Worm (Caenorhabditis elegans) whole organism, L1 larva: ENCODE measurements around the gene K12H6.8.
A peak's percentile ranks its signal among the peaks of the same experiment; 100 is the strongest.

ENCODE experiments used
- Y116A8C.19 ChIP-seq: sonication (generic microtip); optimal IDR thresholded peaks from 2 replicates; lab custom pipeline; 2016; ENCODE audit warnings: missing compliant biosample characterization, missing genetic modification characterization, borderline replicate concordance
- aha-1 ChIP-seq: fragments of 150-350 bp; optimal IDR thresholded peaks from 2 replicates; lab custom pipeline; 2014; ENCODE audit warnings: missing biosample characterization, missing genetic modification characterization
- alr-1 ChIP-seq: fragments of 200-800 bp; sonication (Bioruptor generic); optimal IDR thresholded peaks from 2 replicates; lab custom pipeline; 2018; ENCODE audit warnings: borderline replicate concordance, mild to moderate bottlenecking, missing genetic modification characterization, missing compliant biosample characterization
- blmp-1 ChIP-seq: fragments of 150-350 bp; optimal IDR thresholded peaks from 2 replicates; lab custom pipeline; 2014; ENCODE audit warnings: missing biosample characterization, missing genetic modification characterization
- ceh-63 ChIP-seq: fragments of 200-800 bp; sonication (Bioruptor generic); optimal IDR thresholded peaks from 2 replicates; lab custom pipeline; 2018; ENCODE audit warnings: mild to moderate bottlenecking, missing genetic modification characterization, missing compliant biosample characterization
- ceh-82 ChIP-seq, 3 experiments: fragments of 150-350 bp in 1 of 3; sonication (generic microtip) in 2 of 3; optimal IDR thresholded peaks; 2 replicates each; lab custom pipeline; 2014 to 2017; ENCODE audit warnings: missing biosample characterization in 3 of 3, missing genetic modification characterization in 3 of 3
- ceh-88 ChIP-seq: fragments of 200-800 bp; sonication (Bioruptor generic); IDR thresholded peaks from 2 replicates; pipeline ENCODE4 v1.3.6; 2022; ENCODE audit warnings: missing genetic modification characterization, missing compliant biosample characterization
- dpl-1 ChIP-seq, 3 experiments: fragments of 150-350 bp in 2 of 3; sonication (generic microtip) in 1 of 3; optimal IDR thresholded peaks; 2 replicates each; lab custom pipeline; 2014 to 2017; ENCODE audit warnings: missing biosample characterization in 3 of 3, missing genetic modification characterization in 3 of 3, missing genetic modification reagents in 3 of 3
- dsc-1 ChIP-seq: sonication (generic microtip); optimal IDR thresholded peaks from 2 replicates; lab custom pipeline; 2016; ENCODE audit warnings: mild to moderate bottlenecking, missing genetic modification characterization, missing compliant biosample characterization
- efl-1 ChIP-seq, 4 experiments: fragments of 150-350 bp; optimal IDR thresholded peaks in 3 of 4; peaks in 1 of 4; 1 replicate in 1 of 4; 2 replicates in 3 of 4; lab custom pipeline; 2014; ENCODE audit warnings: missing biosample characterization in 2 of 4, missing genetic modification characterization in 2 of 4, missing genetic modification reagents in 2 of 4
- elt-3 ChIP-seq, 6 experiments: fragments of 150-350 bp in 1 of 6; sonication (generic microtip); optimal IDR thresholded peaks; 2 replicates each; lab custom pipeline; 2017 to 2018; ENCODE audit warnings: missing biosample characterization in 6 of 6, missing genetic modification characterization in 6 of 6, inconsistent platforms in 1 of 6
- fkh-4 ChIP-seq: sonication (generic microtip); optimal IDR thresholded peaks from 2 replicates; lab custom pipeline; 2016; ENCODE audit warnings: missing compliant biosample characterization, missing genetic modification characterization, borderline replicate concordance
- hlh-4 ChIP-seq: sonication (generic microtip); optimal IDR thresholded peaks from 2 replicates; lab custom pipeline; 2016; ENCODE audit warnings: mild to moderate bottlenecking, missing genetic modification characterization, missing compliant biosample characterization
- hpl-2 ChIP-seq: fragments of 150-350 bp; optimal IDR thresholded peaks from 2 replicates; lab custom pipeline; 2014; ENCODE audit warnings: missing biosample characterization, missing genetic modification reagents, missing genetic modification characterization
- jun-1 ChIP-seq: fragments of 150-350 bp; optimal IDR thresholded peaks from 2 replicates; lab custom pipeline; 2014; ENCODE audit warnings: missing biosample characterization, missing genetic modification reagents, missing genetic modification characterization
- lin-13 ChIP-seq: fragments of 150-350 bp; optimal IDR thresholded peaks from 2 replicates; lab custom pipeline; 2014; ENCODE audit warnings: missing biosample characterization, missing genetic modification reagents, missing genetic modification characterization
- lin-15B ChIP-seq: fragments of 150-350 bp; sonication (generic microtip); optimal IDR thresholded peaks from 3 replicates; lab custom pipeline; 2014; ENCODE audit warnings: missing biosample characterization, missing genetic modification characterization
- lir-3 ChIP-seq: sonication (generic microtip); optimal IDR thresholded peaks from 2 replicates; lab custom pipeline; 2016; ENCODE audit warnings: mild to moderate bottlenecking, missing genetic modification characterization, moderate library complexity, missing compliant biosample characterization; ENCODE audit not compliant: poor library complexity
- lsy-2 ChIP-seq, 2 experiments: fragments of 150-350 bp; optimal IDR thresholded peaks; 2 replicates each; lab custom pipeline; 2014; ENCODE audit warnings: missing biosample characterization in 2 of 2, missing genetic modification characterization in 2 of 2
- mdl-1 ChIP-seq, 2 experiments: fragments of 150-350 bp; optimal IDR thresholded peaks; 2 replicates each; lab custom pipeline; 2014 to 2017; ENCODE audit warnings: missing biosample characterization in 2 of 2, missing genetic modification characterization in 2 of 2, inconsistent platforms in 1 of 2
- mef-2 ChIP-seq: fragments of 150-350 bp; optimal IDR thresholded peaks from 2 replicates; lab custom pipeline; 2014; ENCODE audit warnings: missing biosample characterization, missing genetic modification characterization
- mep-1 ChIP-seq: fragments of 150-350 bp; optimal IDR thresholded peaks from 2 replicates; lab custom pipeline; 2014; ENCODE audit warnings: missing biosample characterization, missing genetic modification characterization
- nhr-11 ChIP-seq: fragments of 150-350 bp; optimal IDR thresholded peaks from 2 replicates; lab custom pipeline; 2014; ENCODE audit warnings: missing biosample characterization, missing genetic modification characterization
- nhr-12 ChIP-seq: sonication (generic microtip); optimal IDR thresholded peaks from 2 replicates; lab custom pipeline; 2017; ENCODE audit warnings: missing biosample characterization, missing genetic modification characterization
- nhr-19 ChIP-seq: fragments of 200-800 bp; sonication (Bioruptor generic); conservative IDR thresholded peaks from 2 replicates; pipeline ENCODE4 v1.3.6; 2022; ENCODE audit warnings: missing genetic modification characterization, missing compliant biosample characterization
- nhr-20 ChIP-seq: sonication (generic microtip); optimal IDR thresholded peaks from 2 replicates; lab custom pipeline; 2016; ENCODE audit warnings: mild to moderate bottlenecking, missing genetic modification characterization, missing compliant biosample characterization
- nhr-28 ChIP-seq: fragments of 150-350 bp; optimal IDR thresholded peaks from 2 replicates; lab custom pipeline; 2014; ENCODE audit warnings: missing biosample characterization, missing genetic modification characterization
- nhr-76 ChIP-seq: sonication (generic microtip); optimal IDR thresholded peaks from 2 replicates; lab custom pipeline; 2017; ENCODE audit warnings: missing biosample characterization, missing genetic modification characterization
- nhr-84 ChIP-seq: sonication (generic microtip); optimal IDR thresholded peaks from 2 replicates; lab custom pipeline; 2017; ENCODE audit warnings: missing biosample characterization, missing genetic modification characterization
- nhr-85 ChIP-seq: sonication (generic microtip); peaks from one replicate; lab custom pipeline; 2016; ENCODE audit warnings: missing genetic modification characterization, inconsistent platforms, missing compliant biosample characterization
- nhr-90 ChIP-seq: sonication (generic microtip); optimal IDR thresholded peaks from 2 replicates; lab custom pipeline; 2016; ENCODE audit warnings: mild to moderate bottlenecking, missing genetic modification characterization, missing compliant biosample characterization; ENCODE audit not compliant: poor library complexity
- pax-3 ChIP-seq: fragments of 200-800 bp; sonication (Bioruptor generic); optimal IDR thresholded peaks from 2 replicates; lab custom pipeline; 2018; ENCODE audit warnings: mild to moderate bottlenecking, missing genetic modification characterization, moderate library complexity, missing compliant biosample characterization
- skn-1 ChIP-seq: fragments of 150-350 bp; optimal IDR thresholded peaks from 2 replicates; lab custom pipeline; 2014; ENCODE audit warnings: missing biosample characterization, missing genetic modification characterization
- snu-23 ChIP-seq: sonication (generic microtip); optimal IDR thresholded peaks from 2 replicates; lab custom pipeline; 2016; ENCODE audit warnings: missing genetic modification characterization, missing compliant biosample characterization
- sptf-1 ChIP-seq: fragments of 150-350 bp; optimal IDR thresholded peaks from 2 replicates; lab custom pipeline; 2014; ENCODE audit warnings: missing biosample characterization, missing genetic modification characterization
- sup-37 ChIP-seq: fragments of 200-800 bp; sonication (Bioruptor generic); optimal IDR thresholded peaks from 2 replicates; lab custom pipeline; 2018; ENCODE audit warnings: mild to moderate bottlenecking, missing genetic modification characterization, missing compliant biosample characterization
- tbx-2 ChIP-seq: sonication (generic microtip); optimal IDR thresholded peaks from 2 replicates; lab custom pipeline; 2016; ENCODE audit warnings: missing genetic modification characterization, missing compliant biosample characterization
- tlp-1 ChIP-seq: fragments of 150-350 bp; optimal IDR thresholded peaks from 2 replicates; lab custom pipeline; 2014; ENCODE audit warnings: missing biosample characterization, missing genetic modification characterization
- unc-130 ChIP-seq: fragments of 150-350 bp; optimal IDR thresholded peaks from 2 replicates; lab custom pipeline; 2017; ENCODE audit warnings: missing biosample characterization, missing genetic modification characterization, inconsistent platforms
- unc-86 ChIP-seq: sonication (generic microtip); optimal IDR thresholded peaks from 2 replicates; lab custom pipeline; 2016; ENCODE audit warnings: missing genetic modification characterization, missing compliant biosample characterization
- unc-98 ChIP-seq: fragments of 200-800 bp; sonication (Bioruptor generic); IDR thresholded peaks from 2 replicates; pipeline ENCODE4 v1.3.6; 2022; ENCODE audit warnings: missing genetic modification characterization, missing compliant biosample characterization
- vab-15 ChIP-seq: sonication (generic microtip); optimal IDR thresholded peaks from 2 replicates; lab custom pipeline; 2017; ENCODE audit warnings: missing genotype, mild to moderate bottlenecking, missing genetic modification characterization, missing compliant biosample characterization
- xbp-1 ChIP-seq: sonication (generic microtip); optimal IDR thresholded peaks from 2 replicates; lab custom pipeline; 2016; ENCODE audit warnings: missing genetic modification characterization, missing compliant biosample characterization
- ztf-11 ChIP-seq, 2 experiments: sonication (generic microtip); optimal IDR thresholded peaks; 2 replicates each; lab custom pipeline; 2016 to 2017; ENCODE audit warnings: missing genetic modification characterization in 2 of 2, missing biosample characterization in 1 of 2, missing compliant biosample characterization in 1 of 2
- ztf-4 ChIP-seq: fragments of 150-350 bp; optimal IDR thresholded peaks from 2 replicates; lab custom pipeline; 2014; ENCODE audit warnings: missing biosample characterization, missing genetic modification characterization

Gene K12H6.8

ce11 chrII:2805566-2805965 lies 22.1 kb upstream of the K12H6.8 start:
- peak; percentile 18 for TF ChIP-seq blmp-1 (tag; lab: Kevin White, UChicago)
- TF ChIP-seq skn-1 (tag; lab: Kevin White, UChicago) = no peak
- peak; percentile 0 for TF ChIP-seq nhr-20 (tag; lab: Kevin White, UChicago)
- TF ChIP-seq nhr-85 = peak; percentile 61
- TF ChIP-seq ceh-88 = no peak
- TF ChIP-seq elt-3 (tag; optimal IDR thresholded peaks at IDR 0.05; lab: Kevin White, UChicago) = peak in 1 of 6 experiments; percentile 50

- no peak for TF ChIP-seq elt-3 (tag; optimal IDR thresholded peaks at IDR 0.05; lab: Kevin White, UChicago)
- TF ChIP-seq aha-1 = no peak
- TF ChIP-seq mep-1 = no peak
- TF ChIP-seq alr-1 (tag; lab: Kevin White, UChicago) = no peak
- TF ChIP-seq snu-23 (GFP tag; lab: Kevin White, UChicago) = no peak
- no peak for TF ChIP-seq vab-15 (tag; lab: Kevin White, UChicago)
- no peak for TF ChIP-seq lsy-2 (tag; optimal IDR thresholded peaks at IDR 0.05; lab: Kevin White, UChicago)
- no peak for TF ChIP-seq ztf-11 (tag; optimal IDR thresholded peaks at IDR 0.05; lab: Kevin White, UChicago)
- TF ChIP-seq efl-1 (optimal IDR thresholded peaks at IDR 0.05; lab: Kevin White, UChicago) = peak in 1 of 2 experiments; percentile 28
- no peak for TF ChIP-seq efl-1 (GFP tag; optimal IDR thresholded peaks at IDR 0.05 in 1 of 2; lab: Kevin White, UChicago)
- TF ChIP-seq nhr-11 (tag; lab: Kevin White, UChicago) = peak; percentile 19
- peak in 1 of 3 experiments; percentile 1 for TF ChIP-seq ceh-82 (tag; optimal IDR thresholded peaks at IDR 0.05; lab: Kevin White, UChicago)
- no peak for TF ChIP-seq sptf-1 (tag; lab: Kevin White, UChicago)
Measured at ce11 chrII:2807674-2808206, 20.0 kb upstream of the K12H6.8 start, which contains the start of gene K12H6.12. Gene K12H6.12 (plus strand): TSS chrII:2808156.

- TF ChIP-seq dpl-1 (GFP tag; optimal IDR thresholded peaks at IDR 0.05; lab: Kevin White, UChicago) = no peak
- TF ChIP-seq, all 84 proteins: peak for 0
Measured at ce11 chrII:2815017-2815416, 12.7 kb upstream of the K12H6.8 start.

- TF ChIP-seq mdl-1 (tag; optimal IDR thresholded peaks at IDR 0.05; lab: Kevin White, UChicago) = no peak
- TF ChIP-seq ceh-63 (GFP tag; lab: Kevin White, UChicago) = no peak
- no peak for TF ChIP-seq tlp-1 (tag; lab: Kevin White, UChicago)
- TF ChIP-seq unc-98 = no peak
- no peak for TF ChIP-seq hpl-2 (GFP tag; lab: Kevin White, UChicago)
- TF ChIP-seq jun-1 (tag; lab: Kevin White, UChicago) = no peak
- no peak for TF ChIP-seq nhr-28 (tag; lab: Kevin White, UChicago)
- no peak for TF ChIP-seq unc-130 (tag; lab: Kevin White, UChicago)
- no peak for TF ChIP-seq elt-3 (tag; optimal IDR thresholded peaks at IDR 0.05; lab: Kevin White, UChicago)
- no peak for TF ChIP-seq lin-15B (tag; lab: Kevin White, UChicago)
- TF ChIP-seq sup-37 (GFP tag; lab: Kevin White, UChicago) = no peak
- TF ChIP-seq pax-3 (tag; lab: Kevin White, UChicago) = no peak
- TF ChIP-seq xbp-1 (tag; lab: Kevin White, UChicago) = no peak
- no peak for TF ChIP-seq vab-15 (tag; lab: Kevin White, UChicago)
- TF ChIP-seq hlh-4 (tag; lab: Kevin White, UChicago) = no peak
- TF ChIP-seq, all 84 proteins: peak for 0
Measured at ce11 chrII:2815444-2815843, 12.3 kb upstream of the K12H6.8 start, which contains the start of gene K12H6.2. Gene K12H6.2 (minus strand): TSS chrII:2815544.

ce11 chrII:2816676-2817075 lies 11.0 kb upstream of the K12H6.8 start, which contains the start of gene set-13:
Gene set-13 (plus strand): TSS chrII:2816976.
- TF ChIP-seq nhr-76 (tag; lab: Kevin White, UChicago) (no peak), Y116A8C.19 (tag; lab: Kevin White, UChicago) (no peak), vab-15 (tag; lab: Kevin White, UChicago) (no peak), nhr-84 (tag; lab: Kevin White, UChicago) (no peak), nhr-19 (GFP tag; lab: Robert Waterston, UW) (no peak), ztf-4 (tag; lab: Kevin White, UChicago) (no peak), nhr-90 (no peak), pax-3 (tag; lab: Kevin White, UChicago) (no peak), nhr-12 (tag; lab: Kevin White, UChicago) (no peak), lin-13 (GFP tag; lab: Kevin White, UChicago) (no peak), tbx-2 (tag; lab: Kevin White, UChicago) (no peak), mep-1 (no peak), unc-98 (no peak), unc-86 (tag; lab: Kevin White, UChicago) (no peak), mef-2 (tag; lab: Kevin White, UChicago) (no peak), fkh-4 (tag; lab: Kevin White, UChicago) (no peak), dsc-1 (tag; lab: Kevin White, UChicago) (no peak), lir-3 (no peak)
